Worm (Caenorhabditis elegans) whole organism, L3 larva: ENCODE data around the gene arrd-8.

Source experiments
- R02D3.7 ChIP-seq: fragments of 150-350 bp; optimal IDR thresholded peaks from 2 replicates; lab custom pipeline; 2014; ENCODE audit warnings: missing biosample characterization, missing genetic modification characterization
- ZK546.5 ChIP-seq: sonication (generic microtip); optimal IDR thresholded peaks from 2 replicates; lab custom pipeline; 2017; ENCODE audit warnings: missing biosample characterization, missing genetic modification characterization
- aly-2 ChIP-seq: fragments of 150-350 bp; optimal IDR thresholded peaks from 2 replicates; lab custom pipeline; 2014; ENCODE audit warnings: missing biosample characterization, missing genetic modification characterization
- ama-1 ChIP-seq: fragments of 150-350 bp; optimal IDR thresholded peaks from 2 replicates; lab custom pipeline; 2018
- ceh-16 ChIP-seq: sonication (generic microtip); optimal IDR thresholded peaks from 2 replicates; lab custom pipeline; 2017; ENCODE audit warnings: missing biosample characterization, missing genetic modification characterization
- ceh-28 ChIP-seq: fragments of 150-350 bp; optimal IDR thresholded peaks from 2 replicates; lab custom pipeline; 2014; ENCODE audit warnings: missing biosample characterization, missing genetic modification reagents, missing genetic modification characterization
- ceh-82 ChIP-seq: fragments of 150-350 bp; optimal IDR thresholded peaks from 2 replicates; lab custom pipeline; 2014; ENCODE audit warnings: missing biosample characterization, missing genetic modification characterization
- ceh-9 ChIP-seq: sonication (generic microtip); optimal IDR thresholded peaks from 2 replicates; lab custom pipeline; 2018; ENCODE audit warnings: missing biosample characterization, missing genetic modification characterization
- egl-27 ChIP-seq: sonication (generic microtip); optimal IDR thresholded peaks from 4 replicates; lab custom pipeline; 2017; ENCODE audit warnings: missing biosample characterization, missing genetic modification reagents, missing genetic modification characterization
- egl-5 ChIP-seq: fragments of 150-350 bp; optimal IDR thresholded peaks from 2 replicates; lab custom pipeline; 2017; ENCODE audit warnings: missing biosample characterization, missing genetic modification reagents, missing genetic modification characterization, inconsistent platforms
- elt-1 ChIP-seq: fragments of 150-350 bp; optimal IDR thresholded peaks from 2 replicates; lab custom pipeline; 2014; ENCODE audit warnings: missing biosample characterization, missing genetic modification characterization
- elt-2 ChIP-seq: sonication (generic microtip); optimal IDR thresholded peaks from 2 replicates; lab custom pipeline; 2016; ENCODE audit warnings: missing genetic modification reagents, mild to moderate bottlenecking, missing genetic modification characterization, missing compliant biosample characterization
- elt-3 ChIP-seq, 3 experiments: fragments of 150-350 bp in 1 of 3; sonication (generic microtip) in 2 of 3; optimal IDR thresholded peaks; 2 replicates in 2 of 3; 4 replicates in 1 of 3; lab custom pipeline; 2014 to 2017; ENCODE audit warnings: missing biosample characterization in 3 of 3, missing genetic modification characterization in 3 of 3
- eor-1 ChIP-seq, 2 experiments: fragments of 150-350 bp; optimal IDR thresholded peaks; 2 replicates each; lab custom pipeline; 2014 to 2018; ENCODE audit warnings: missing biosample characterization in 2 of 2, missing genetic modification characterization in 2 of 2
- fkh-10 ChIP-seq: sonication (generic microtip); optimal IDR thresholded peaks from 2 replicates; lab custom pipeline; 2017; ENCODE audit warnings: missing biosample characterization, missing genetic modification reagents, missing genetic modification characterization
- fkh-2 ChIP-seq: fragments of 150-350 bp; optimal IDR thresholded peaks from 2 replicates; lab custom pipeline; 2014; ENCODE audit warnings: missing biosample characterization, missing genetic modification reagents, missing genetic modification characterization
- fos-1 ChIP-seq: fragments of 150-350 bp; optimal IDR thresholded peaks from 2 replicates; lab custom pipeline; 2014; ENCODE audit warnings: missing biosample characterization, missing genetic modification characterization
- hmg-11 ChIP-seq: sonication (generic microtip); optimal IDR thresholded peaks from 2 replicates; lab custom pipeline; 2016; ENCODE audit warnings: missing genetic modification characterization, missing compliant biosample characterization
- jun-1 ChIP-seq: fragments of 150-350 bp; optimal IDR thresholded peaks from 2 replicates; lab custom pipeline; 2014; ENCODE audit warnings: missing biosample characterization, missing genetic modification reagents, missing genetic modification characterization
- lin-15B ChIP-seq: fragments of 150-350 bp; optimal IDR thresholded peaks from 2 replicates; lab custom pipeline; 2014; ENCODE audit warnings: missing biosample characterization, missing genetic modification characterization
- lin-39 ChIP-seq: fragments of 150-350 bp; optimal IDR thresholded peaks from 2 replicates; lab custom pipeline; 2018; ENCODE audit warnings: missing biosample characterization, missing genetic modification reagents, missing genetic modification characterization
- lsy-12 ChIP-seq: sonication (generic microtip); optimal IDR thresholded peaks from 2 replicates; lab custom pipeline; 2016; ENCODE audit warnings: mild to moderate bottlenecking, missing genetic modification characterization, missing compliant biosample characterization
- mdl-1 ChIP-seq: fragments of 150-350 bp; optimal IDR thresholded peaks from 2 replicates; lab custom pipeline; 2014; ENCODE audit warnings: missing biosample characterization, missing genetic modification characterization
- mml-1 ChIP-seq: fragments of 150-350 bp; sonication (generic microtip); optimal IDR thresholded peaks from 3 replicates; lab custom pipeline; 2014; ENCODE audit warnings: missing biosample characterization, missing genetic modification characterization
- nfya-1 ChIP-seq: sonication (generic microtip); optimal IDR thresholded peaks from 2 replicates; lab custom pipeline; 2017; ENCODE audit warnings: missing genetic modification characterization, mild to moderate bottlenecking, missing compliant biosample characterization, antibody characterized with exemption, moderate library complexity; ENCODE audit not compliant: insufficient read depth
- nhr-11 ChIP-seq: fragments of 150-350 bp; optimal IDR thresholded peaks from 2 replicates; lab custom pipeline; 2014; ENCODE audit warnings: missing biosample characterization, missing genetic modification characterization
- nhr-12 ChIP-seq: fragments of 150-350 bp; optimal IDR thresholded peaks from 2 replicates; lab custom pipeline; 2014; ENCODE audit warnings: missing biosample characterization, missing genetic modification characterization
- nhr-23 ChIP-seq: fragments of 150-350 bp; optimal IDR thresholded peaks from 2 replicates; lab custom pipeline; 2014; ENCODE audit warnings: missing biosample characterization, missing genetic modification reagents, missing genetic modification characterization
- nhr-237 ChIP-seq: fragments of 150-350 bp; optimal IDR thresholded peaks from 2 replicates; lab custom pipeline; 2014; ENCODE audit warnings: missing biosample characterization, missing genetic modification characterization
- nhr-25 ChIP-seq: sonication (generic microtip); optimal IDR thresholded peaks from 2 replicates; lab custom pipeline; 2017; ENCODE audit warnings: missing biosample characterization, missing genetic modification characterization
- nhr-28 ChIP-seq: fragments of 150-350 bp; optimal IDR thresholded peaks from 2 replicates; lab custom pipeline; 2014; ENCODE audit warnings: missing biosample characterization, missing genetic modification characterization
- nhr-43 ChIP-seq: sonication (generic microtip); optimal IDR thresholded peaks from 2 replicates; lab custom pipeline; 2016; ENCODE audit warnings: mild to moderate bottlenecking, missing genetic modification characterization, missing compliant biosample characterization; ENCODE audit not compliant: poor library complexity, severe bottlenecking
- nhr-67 ChIP-seq: fragments of 150-350 bp; optimal IDR thresholded peaks from 2 replicates; lab custom pipeline; 2014; ENCODE audit warnings: missing biosample characterization, missing genetic modification characterization
- nhr-76 ChIP-seq: fragments of 150-350 bp; sonication (generic microtip); optimal IDR thresholded peaks from 5 replicates; lab custom pipeline; 2014; ENCODE audit warnings: missing biosample characterization, missing genetic modification characterization
- nhr-77 ChIP-seq: fragments of 150-350 bp; optimal IDR thresholded peaks from 2 replicates; lab custom pipeline; 2014; ENCODE audit warnings: missing biosample characterization, missing genetic modification characterization
- pha-4 ChIP-seq: fragments of 150-350 bp; optimal IDR thresholded peaks from 2 replicates; lab custom pipeline; 2014; ENCODE audit warnings: missing biosample characterization, missing genetic modification reagents, missing genetic modification characterization
- pqm-1 ChIP-seq: fragments of 150-350 bp; optimal IDR thresholded peaks from 2 replicates; lab custom pipeline; 2017; ENCODE audit warnings: missing biosample characterization, missing genetic modification characterization, inconsistent platforms
- sea-2 ChIP-seq: fragments of 150-350 bp; sonication (generic microtip); optimal IDR thresholded peaks from 4 replicates; lab custom pipeline; 2014; ENCODE audit warnings: missing biosample characterization, missing genetic modification reagents, missing genetic modification characterization
- skn-1 ChIP-seq: fragments of 150-350 bp; optimal IDR thresholded peaks from 2 replicates; lab custom pipeline; 2014; ENCODE audit warnings: missing biosample characterization, missing genetic modification characterization
- snpc-4 ChIP-seq: fragments of 150-350 bp; optimal IDR thresholded peaks from 2 replicates; lab custom pipeline; 2014; ENCODE audit warnings: missing biosample characterization, missing genetic modification characterization
- tbx-2 ChIP-seq: sonication (generic microtip); optimal IDR thresholded peaks from 2 replicates; lab custom pipeline; 2016; ENCODE audit warnings: mild to moderate bottlenecking, missing genetic modification characterization, missing compliant biosample characterization
- unc-39 ChIP-seq: sonication (generic microtip); optimal IDR thresholded peaks from 4 replicates; lab custom pipeline; 2017; ENCODE audit warnings: missing biosample characterization, missing genetic modification characterization
- unc-62 ChIP-seq: fragments of 150-350 bp; sonication (generic microtip); optimal IDR thresholded peaks from 4 replicates; lab custom pipeline; 2014; ENCODE audit warnings: missing biosample characterization, missing genetic modification reagents, missing genetic modification characterization
- zag-1 ChIP-seq: fragments of 150-350 bp; optimal IDR thresholded peaks from 2 replicates; lab custom pipeline; 2014; ENCODE audit warnings: missing biosample characterization, missing genetic modification characterization
- ztf-11 ChIP-seq: fragments of 150-350 bp; optimal IDR thresholded peaks from 2 replicates; lab custom pipeline; 2014; ENCODE audit warnings: missing biosample characterization, missing genetic modification characterization
- ztf-4 ChIP-seq: fragments of 150-350 bp; optimal IDR thresholded peaks from 2 replicates; lab custom pipeline; 2014; ENCODE audit warnings: missing biosample characterization, missing genetic modification characterization

arrd-8 gene

ce11 chrII:12095022-12095421, 30.1 kb downstream of the arrd-8 start:
- TF ChIP-seq elt-1 (tag; lab: Kevin White, UChicago): no peak
- TF ChIP-seq nhr-25 (tag; lab: Kevin White, UChicago): peak; percentile 2
- TF ChIP-seq zag-1 (tag; lab: Kevin White, UChicago): no peak
- TF ChIP-seq elt-2 (tag; lab: Kevin White, UChicago): no peak
- no peak for TF ChIP-seq mdl-1 (tag; lab: Kevin White, UChicago)
- TF ChIP-seq ama-1: peak; percentile 64
- no peak for TF ChIP-seq pqm-1 (tag; lab: Kevin White, UChicago)
- no peak for TF ChIP-seq ceh-82 (tag; lab: Kevin White, UChicago)

ce11 chrII:12098716-12099115, 33.8 kb downstream of the arrd-8 start:
- TF ChIP-seq elt-2 (tag; lab: Kevin White, UChicago): no peak
- TF ChIP-seq tbx-2 (tag; lab: Kevin White, UChicago): no peak
- TF ChIP-seq, all 47 proteins: peak for 0

- TF ChIP-seq nhr-77 (no peak), nhr-12 (no peak), hmg-11 (peak; percentile 18), pha-4 (tag; lab: Kevin White, UChicago) (peak; percentile 1)
These were observed 35.0 kb downstream of the arrd-8 start, which contains the start of gene Y17G7B.17 for ce11 chrII:12099889-12100288. TSS of gene Y17G7B.17 (minus strand) at chrII:12099989.

ce11 chrII:12102365-12102764, 37.5 kb downstream of the arrd-8 start:
- peak; percentile 70 for TF ChIP-seq ztf-4
- peak; percentile 96 for TF ChIP-seq ceh-28
- peak; percentile 22 for TF ChIP-seq fos-1 (tag; lab: Kevin White, UChicago)
- TF ChIP-seq nhr-28 (tag; lab: Kevin White, UChicago): no peak
- TF ChIP-seq lin-15B (tag; lab: Kevin White, UChicago): peak; percentile 74
- TF ChIP-seq elt-3 (tag; optimal IDR thresholded peaks at IDR 0.05; lab: Kevin White, UChicago): no peak
- TF ChIP-seq pqm-1 (tag; lab: Kevin White, UChicago): peak; percentile 72
- TF ChIP-seq ceh-16 (tag; lab: Kevin White, UChicago): no peak
- peak; percentile 73 for TF ChIP-seq fkh-10 (GFP tag; lab: Kevin White, UChicago)
- peak; percentile 52 for TF ChIP-seq elt-1 (tag; lab: Kevin White, UChicago)
- peak; percentile 92 for TF ChIP-seq pha-4 (tag; lab: Kevin White, UChicago)
- no peak for TF ChIP-seq unc-39 (tag; lab: Kevin White, UChicago)
- peak in 1 of 2 experiments; percentile 50 for TF ChIP-seq eor-1 (tag; optimal IDR thresholded peaks at IDR 0.05; lab: Kevin White, UChicago)
- peak; percentile 98 for TF ChIP-seq mdl-1 (tag; lab: Kevin White, UChicago)
- no peak for TF ChIP-seq aly-2 (tag; lab: Kevin White, UChicago)
- peak; percentile 79 for TF ChIP-seq tbx-2 (tag; lab: Kevin White, UChicago)
- peak; percentile 66 for TF ChIP-seq lin-39
- peak; percentile 96 for TF ChIP-seq nfya-1 (tag; lab: Kevin White, UChicago)
- no peak for TF ChIP-seq ztf-11 (tag; lab: Kevin White, UChicago)
- no peak for TF ChIP-seq ceh-9 (tag; lab: Kevin White, UChicago)
- TF ChIP-seq hmg-11: peak; percentile 98
- peak; percentile 80 for TF ChIP-seq snpc-4
- TF ChIP-seq nhr-11 (tag; lab: Kevin White, UChicago): peak; percentile 20
- TF ChIP-seq nhr-237 (tag; lab: Kevin White, UChicago): no peak
- TF ChIP-seq elt-2 (tag; lab: Kevin White, UChicago): peak; percentile 78
- TF ChIP-seq nhr-76 (tag; lab: Kevin White, UChicago): no peak
- TF ChIP-seq fkh-2 (tag; lab: Kevin White, UChicago): peak; percentile 100
- TF ChIP-seq nhr-23 (tag; lab: Kevin White, UChicago): peak; percentile 91
- TF ChIP-seq R02D3.7: peak; percentile 58
- no peak for TF ChIP-seq zag-1 (tag; lab: Kevin White, UChicago)
- TF ChIP-seq ama-1: peak; percentile 84
- peak; percentile 22 for TF ChIP-seq unc-62 (GFP tag; lab: Kevin White, UChicago)
- no peak for TF ChIP-seq ceh-82 (tag; lab: Kevin White, UChicago)
- TF ChIP-seq nhr-25 (tag; lab: Kevin White, UChicago): peak; percentile 97
- no peak for TF ChIP-seq mml-1 (tag; lab: Kevin White, UChicago)
- peak; percentile 88 for TF ChIP-seq lsy-12 (tag; lab: Kevin White, UChicago)
- TF ChIP-seq egl-5 (tag; lab: Kevin White, UChicago): peak; percentile 90
- TF ChIP-seq ZK546.5 (tag; lab: Kevin White, UChicago): no peak
- peak; percentile 67 for TF ChIP-seq nhr-43
- peak; percentile 94 for TF ChIP-seq jun-1 (tag; lab: Kevin White, UChicago)
- peak; percentile 61 for TF ChIP-seq skn-1 (tag; lab: Kevin White, UChicago)
- peak; percentile 79 for TF ChIP-seq sea-2
- TF ChIP-seq nhr-77: peak; percentile 72
- no peak for TF ChIP-seq nhr-12
- no peak for TF ChIP-seq nhr-67 (tag; lab: Kevin White, UChicago)
- peak; percentile 88 for TF ChIP-seq egl-27 (tag; lab: Kevin White, UChicago)
